Fruit fly (Drosophila melanogaster) whole organism, embryonic: ENCODE results near the gene SPARC.

Source experiments
- Bgb ChIP-seq: fragments of 200-800 bp; sonication (Bioruptor generic); IDR thresholded peaks from 2 replicates; pipeline ENCODE4 v1.3.6; 2022; ENCODE audit warnings: missing biosample characterization, missing genetic modification characterization; ENCODE audit not compliant: partially characterized antibody
- CG2712 ChIP-seq: fragments of 200-800 bp; optimal IDR thresholded peaks from 3 replicates; lab custom pipeline; 2019; ENCODE audit warnings: missing biosample characterization, mild to moderate bottlenecking, missing genetic modification characterization, moderate library complexity
- CG6813 ChIP-seq: fragments of 200-800 bp; sonication (Bioruptor generic); optimal IDR thresholded peaks from 2 replicates; lab custom pipeline; 2017; ENCODE audit warnings: missing biosample characterization, missing genetic modification characterization, mild to moderate bottlenecking, moderate library complexity, missing genetic modification reagents
- Xbp1 ChIP-seq: fragments of 200-800 bp; sonication (Bioruptor generic); optimal IDR thresholded peaks from 3 replicates; lab custom pipeline; 2016; ENCODE audit warnings: missing biosample characterization, mild to moderate bottlenecking, missing genetic modification characterization
- bbx ChIP-seq: fragments of 200-800 bp; sonication (Bioruptor generic); IDR thresholded peaks from 2 replicates; pipeline ENCODE4 v1.3.6; 2022; ENCODE audit warnings: missing biosample characterization, missing genetic modification characterization; ENCODE audit not compliant: partially characterized antibody
- hb ChIP-seq: fragments of 200-800 bp; sonication (Bioruptor generic); IDR thresholded peaks from 3 replicates; pipeline ENCODE4 v1.3.6; 2022; ENCODE audit warnings: missing biosample characterization, missing genetic modification characterization; ENCODE audit not compliant: partially characterized antibody
- sens ChIP-seq: fragments of 200-800 bp; sonication (Bioruptor generic); peaks from one replicate; lab custom pipeline; 2016; ENCODE audit warnings: missing biosample characterization, missing genetic modification characterization

DNA sequence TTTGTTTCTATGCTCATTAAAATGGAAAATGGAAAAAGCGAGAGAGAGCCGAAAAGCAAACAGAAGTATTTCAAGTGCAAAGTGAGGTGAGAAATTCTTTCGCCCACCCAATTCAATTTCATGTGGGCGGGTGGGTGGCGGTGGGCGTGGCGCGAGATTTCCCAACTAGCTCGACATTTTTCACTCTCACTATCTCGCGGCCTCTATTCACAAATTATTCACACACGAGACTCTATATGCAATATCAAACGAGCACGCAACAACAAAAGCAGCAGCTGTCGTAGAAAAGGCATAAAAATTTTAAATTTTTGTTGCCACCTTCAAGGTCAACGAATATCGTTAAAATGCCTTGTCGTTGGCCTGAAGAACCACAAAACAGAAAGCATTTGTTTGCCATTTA is 47.1 kb upstream of the SPARC start:
- TF ChIP-seq hb (GFP tag; lab: Robert Waterston, UW) (no peak), sens (GFP tag; lab: Kevin White, UChicago) (no peak), Xbp1 (no peak), CG2712 (tag; lab: Kevin White, UChicago) (no peak), Bgb (GFP tag; lab: Robert Waterston, UW) (no peak), CG6813 (GFP tag; lab: Kevin White, UChicago) (no peak), bbx (GFP tag; lab: Robert Waterston, UW) (no peak)
